Worm (Caenorhabditis elegans) whole organism, young adult: Measurements from ENCODE around the gene dop-6.

ENCODE experiments used
- C06A6.2 ChIP-seq: fragments of 200-800 bp; sonication (Bioruptor generic); conservative IDR thresholded peaks from 2 replicates; pipeline ENCODE4 v1.3.6; 2022; ENCODE audit warnings: missing genetic modification characterization, missing compliant biosample characterization
- F23B12.7 ChIP-seq: sonication (generic microtip); optimal IDR thresholded peaks from 2 replicates; lab custom pipeline; 2017; ENCODE audit warnings: missing genetic modification characterization, mild to moderate bottlenecking, missing compliant biosample characterization, antibody characterized with exemption, moderate library complexity; ENCODE audit not compliant: insufficient read depth
- F57C9.4 ChIP-seq: sonication (generic microtip); optimal IDR thresholded peaks from 2 replicates; lab custom pipeline; 2017; ENCODE audit warnings: mild to moderate bottlenecking, missing genetic modification characterization, missing compliant biosample characterization
- T26A5.8 ChIP-seq: sonication (generic microtip); optimal IDR thresholded peaks from 2 replicates; lab custom pipeline; 2016; ENCODE audit warnings: missing genetic modification characterization, missing compliant biosample characterization
- Y53F4B.3 ChIP-seq: fragments of 200-800 bp; sonication (Bioruptor generic); IDR thresholded peaks from 2 replicates; pipeline ENCODE4 v1.3.6; 2022; ENCODE audit warnings: missing genetic modification reagents, missing genetic modification characterization, missing compliant biosample characterization
- Y56A3A.18 ChIP-seq: fragments of 200-800 bp; sonication (Bioruptor generic); IDR thresholded peaks from 2 replicates; pipeline ENCODE4 v1.3.6; 2022; ENCODE audit warnings: missing genetic modification reagents, missing genetic modification characterization, missing compliant biosample characterization
- Y95B8A.8 ChIP-seq: fragments of 200-800 bp; sonication (Bioruptor generic); IDR thresholded peaks from 2 replicates; pipeline ENCODE4 v1.3.6; 2022; ENCODE audit warnings: missing genetic modification reagents, missing genetic modification characterization, missing compliant biosample characterization
- aptf-2 ChIP-seq: fragments of 200-800 bp; sonication (Bioruptor generic); conservative IDR thresholded peaks from 2 replicates; pipeline ENCODE4 v1.3.6; 2022; ENCODE audit warnings: missing genetic modification reagents, missing genetic modification characterization, missing compliant biosample characterization
- athp-1 ChIP-seq: sonication (generic microtip); optimal IDR thresholded peaks from 2 replicates; lab custom pipeline; 2017; ENCODE audit warnings: mild to moderate bottlenecking, missing genetic modification characterization, missing compliant biosample characterization
- bed-1 ChIP-seq: fragments of 200-800 bp; sonication (Bioruptor generic); IDR thresholded peaks from 2 replicates; pipeline ENCODE4 v1.3.6; 2022; ENCODE audit warnings: missing genetic modification reagents, missing genetic modification characterization, missing compliant biosample characterization
- cebp-2 ChIP-seq: fragments of 200-800 bp; sonication (Bioruptor generic); IDR thresholded peaks from 2 replicates; pipeline ENCODE4 v1.3.6; 2022; ENCODE audit warnings: missing genetic modification characterization, missing compliant biosample characterization
- ceh-27 ChIP-seq: fragments of 200-800 bp; sonication (Bioruptor generic); optimal IDR thresholded peaks from 2 replicates; lab custom pipeline; 2018; ENCODE audit warnings: mild to moderate bottlenecking, missing genetic modification characterization, moderate library complexity, missing compliant biosample characterization
- ceh-79 ChIP-seq: sonication (generic microtip); optimal IDR thresholded peaks from 2 replicates; lab custom pipeline; 2017; ENCODE audit warnings: mild to moderate bottlenecking, missing genetic modification characterization, missing compliant biosample characterization
- die-1 ChIP-seq: sonication (generic microtip); optimal IDR thresholded peaks from 2 replicates; lab custom pipeline; 2016; ENCODE audit warnings: missing genotype, mild to moderate bottlenecking, missing genetic modification characterization, missing compliant biosample characterization
- ekl-4 ChIP-seq: fragments of 200-800 bp; sonication (Bioruptor generic); IDR thresholded peaks from 2 replicates; pipeline ENCODE4 v1.3.6; 2022; ENCODE audit warnings: missing genetic modification reagents, missing genetic modification characterization, missing compliant biosample characterization
- ets-4 ChIP-seq: fragments of 200-800 bp; sonication (Bioruptor generic); optimal IDR thresholded peaks from 2 replicates; lab custom pipeline; 2018; ENCODE audit warnings: mild to moderate bottlenecking, missing genetic modification characterization, missing compliant biosample characterization
- hmg-1.2 ChIP-seq: fragments of 200-800 bp; sonication (Bioruptor generic); IDR thresholded peaks from 2 replicates; pipeline ENCODE4 v1.3.6; 2022; ENCODE audit warnings: missing genetic modification reagents, missing genetic modification characterization, missing compliant biosample characterization
- hrde-1 ChIP-seq: sonication (generic microtip); optimal IDR thresholded peaks from 2 replicates; lab custom pipeline; 2016; ENCODE audit warnings: missing genetic modification characterization, mild to moderate bottlenecking, missing compliant biosample characterization, moderate library complexity, missing genotype, missing genetic modification reagents, borderline replicate concordance
- lag-1 ChIP-seq: fragments of 200-800 bp; sonication (Bioruptor generic); IDR thresholded peaks from 2 replicates; pipeline ENCODE4 v1.3.6; 2022; ENCODE audit warnings: missing genetic modification reagents, missing genetic modification characterization, missing compliant biosample characterization
- let-526 ChIP-seq: fragments of 200-800 bp; sonication (Bioruptor generic); IDR thresholded peaks from 2 replicates; pipeline ENCODE4 v1.3.6; 2022; ENCODE audit warnings: missing genetic modification reagents, missing genetic modification characterization, missing compliant biosample characterization
- lsy-27 ChIP-seq: sonication (generic microtip); optimal IDR thresholded peaks from 2 replicates; lab custom pipeline; 2017; ENCODE audit warnings: missing genetic modification characterization, mild to moderate bottlenecking, missing compliant biosample characterization, antibody characterized with exemption, missing genotype, borderline replicate concordance; ENCODE audit not compliant: insufficient read depth
- madf-6 ChIP-seq: fragments of 200-800 bp; sonication (Bioruptor generic); IDR thresholded peaks from 2 replicates; pipeline ENCODE4 v1.3.6; 2022; ENCODE audit warnings: missing genetic modification reagents, missing genetic modification characterization, missing compliant biosample characterization
- madf-8 ChIP-seq: fragments of 200-800 bp; sonication (Bioruptor generic); conservative IDR thresholded peaks from 2 replicates; pipeline ENCODE4 v1.3.6; 2022; ENCODE audit warnings: missing genetic modification reagents, missing genetic modification characterization, missing compliant biosample characterization
- nfyb-1 ChIP-seq: fragments of 200-800 bp; sonication (Bioruptor generic); IDR thresholded peaks from 2 replicates; pipeline ENCODE4 v1.3.6; 2022; ENCODE audit warnings: missing genetic modification reagents, missing genetic modification characterization, missing compliant biosample characterization
- nhr-120 ChIP-seq: fragments of 200-800 bp; sonication (Bioruptor generic); IDR thresholded peaks from 2 replicates; pipeline ENCODE4 v1.3.6; 2022; ENCODE audit warnings: missing genetic modification characterization, missing compliant biosample characterization
- nhr-80 ChIP-seq: sonication (generic microtip); optimal IDR thresholded peaks from 2 replicates; lab custom pipeline; 2016; ENCODE audit warnings: missing genetic modification characterization, missing compliant biosample characterization
- rcor-1 ChIP-seq: fragments of 200-800 bp; sonication (Bioruptor generic); IDR thresholded peaks from 2 replicates; pipeline ENCODE4 v1.3.6; 2022; ENCODE audit warnings: missing genetic modification reagents, missing genetic modification characterization, missing compliant biosample characterization
- snpc-1.1 ChIP-seq: sonication (generic microtip); optimal IDR thresholded peaks from 2 replicates; lab custom pipeline; 2017; ENCODE audit warnings: missing genetic modification characterization, mild to moderate bottlenecking, missing compliant biosample characterization, antibody characterized with exemption, moderate library complexity, missing genotype, missing genetic modification reagents; ENCODE audit not compliant: insufficient read depth
- tlf-1 ChIP-seq: fragments of 200-800 bp; sonication (Bioruptor generic); optimal IDR thresholded peaks from 2 replicates; lab custom pipeline; 2018; ENCODE audit warnings: mild to moderate bottlenecking, missing genetic modification characterization, missing compliant biosample characterization
- xnd-1 ChIP-seq: sonication (generic microtip); optimal IDR thresholded peaks from 2 replicates; lab custom pipeline; 2016; ENCODE audit warnings: missing genotype, missing genetic modification reagents, missing genetic modification characterization, missing compliant biosample characterization
- zfh-2 ChIP-seq: fragments of 200-800 bp; sonication (Bioruptor generic); conservative IDR thresholded peaks from 2 replicates; pipeline ENCODE4 v1.3.6; 2022; ENCODE audit warnings: missing genetic modification reagents, missing genetic modification characterization, missing compliant biosample characterization
- ztf-3 ChIP-seq: fragments of 200-800 bp; sonication (Bioruptor generic); optimal IDR thresholded peaks from 2 replicates; lab custom pipeline; 2018; ENCODE audit warnings: mild to moderate bottlenecking, missing genetic modification characterization, missing compliant biosample characterization

The dop-6 gene

ce11 chrX:4364877-4365276 lies 44.2 kb downstream of the dop-6 start, which contains the start of gene F14H12.8 (continued):
- TF ChIP-seq F23B12.7 (tag; lab: Kevin White, UChicago) (no peak), aptf-2 (no peak), die-1 (no peak), xnd-1 (tag; lab: Kevin White, UChicago) (no peak), F57C9.4 (tag; lab: Kevin White, UChicago) (no peak), athp-1 (tag; lab: Kevin White, UChicago) (no peak)

ce11 chrX:4366231-4366630 lies 45.6 kb downstream of the dop-6 start, which contains the start of gene R160.3:
TSS of gene R160.3 (minus strand) at chrX:4366331.
- no peak for TF ChIP-seq Y53F4B.3 (GFP tag; lab: Robert Waterston, UW)

- TF ChIP-seq cebp-2 (GFP tag; lab: Robert Waterston, UW) = no peak
- no peak for TF ChIP-seq bed-1 (GFP tag; lab: Robert Waterston, UW)
- TF ChIP-seq let-526 (GFP tag; lab: Robert Waterston, UW) = no peak
- no peak for TF ChIP-seq lag-1 (GFP tag; lab: Robert Waterston, UW)
- TF ChIP-seq C06A6.2 = no peak
- TF ChIP-seq rcor-1 (GFP tag; lab: Robert Waterston, UW) = no peak
These were observed 46.8 kb downstream of the dop-6 start, which contains the start of gene R160.10 for ce11 chrX:4367414-4367813. TSS of gene R160.10 (minus strand) at chrX:4367514.

- TF ChIP-seq nfyb-1 (GFP tag; lab: Robert Waterston, UW) = no peak
- TF ChIP-seq lsy-27 = no peak
- no peak for TF ChIP-seq nhr-120 (GFP tag; lab: Robert Waterston, UW)
- no peak for TF ChIP-seq ets-4 (GFP tag; lab: Kevin White, UChicago)
- no peak for TF ChIP-seq ceh-79 (tag; lab: Kevin White, UChicago)
- TF ChIP-seq nhr-80 = no peak
- no peak for TF ChIP-seq tlf-1 (GFP tag; lab: Kevin White, UChicago)
- TF ChIP-seq hmg-1.2 (GFP tag; lab: Robert Waterston, UW) = no peak
- no peak for TF ChIP-seq cebp-2 (GFP tag; lab: Robert Waterston, UW)
- TF ChIP-seq ceh-27 (GFP tag; lab: Kevin White, UChicago) = no peak
These were observed 48.1 kb downstream of the dop-6 start, which contains the start of gene R160.4 for ce11 chrX:4368800-4369199. TSS of gene R160.4 (minus strand) at chrX:4368900.

ce11 chrX:4370756-4371155 lies 50.1 kb downstream of the dop-6 start, which contains the start of gene R160.5:
TSS of gene R160.5 (minus strand) at chrX:4370856.
- TF ChIP-seq aptf-2 (no peak), zfh-2 (GFP tag; lab: Robert Waterston, UW) (no peak), lag-1 (GFP tag; lab: Robert Waterston, UW) (no peak), die-1 (no peak)

- no peak for TF ChIP-seq bed-1 (GFP tag; lab: Robert Waterston, UW)
- no peak for TF ChIP-seq ztf-3 (GFP tag; lab: Kevin White, UChicago)
- TF ChIP-seq ekl-4 (GFP tag; lab: Robert Waterston, UW) = no peak
- no peak for TF ChIP-seq hrde-1 (tag; lab: Kevin White, UChicago)
- TF ChIP-seq Y56A3A.18 (GFP tag; lab: Robert Waterston, UW) = no peak
- TF ChIP-seq madf-6 (GFP tag; lab: Robert Waterston, UW) = no peak
- TF ChIP-seq Y95B8A.8 (GFP tag; lab: Robert Waterston, UW) = no peak
- no peak for TF ChIP-seq T26A5.8
- no peak for TF ChIP-seq rcor-1 (GFP tag; lab: Robert Waterston, UW)
- TF ChIP-seq madf-8 = no peak
- no peak for TF ChIP-seq snpc-1.1 (tag; lab: Kevin White, UChicago)
- no peak for TF ChIP-seq athp-1 (tag; lab: Kevin White, UChicago)
These were observed 50.8 kb downstream of the dop-6 start, which contains the start of gene R160.13 for ce11 chrX:4371413-4371812. TSS of gene R160.13 (minus strand) at chrX:4371513.
